In genomic region chrIV:8221946-8222345, ce11 we compare ENCODE assay signal across 1 worm cellular context.
TF ChIP-seq lines count a peak whose summit lies in the region.

TSS of gene gpx-6 (plus strand) at chrIV:8222202.

TF ChIP-seq in whole organism, L1 larva, 84 proteins besides CTCF, POLR2A, EP300 and RAD21 (continued from another document):
- TF ChIP-seq nhr-237 (tag; optimal IDR thresholded peaks at IDR 0.05; lab: Kevin White, UChicago) (no peak), fkh-8 (tag; optimal IDR thresholded peaks at IDR 0.05; lab: Kevin White, UChicago) (no peak), blmp-1 (tag; optimal IDR thresholded peaks at IDR 0.05; lab: Kevin White, UChicago) (peak; percentile 19), nhr-85 (tag; lab: Kevin White, UChicago) (peak; percentile 55), F16B12.6 (tag; optimal IDR thresholded peaks at IDR 0.05; lab: Kevin White, UChicago) (no peak), ceh-8 (GFP tag; optimal IDR thresholded peaks at IDR 0.05; lab: Kevin White, UChicago) (no peak), elt-3 (tag; optimal IDR thresholded peaks at IDR 0.05; lab: Kevin White, UChicago) (no peak), isw-1 (GFP tag; IDR thresholded peaks at IDR 0.05; lab: Robert Waterston, UW) (no peak), elt-2 (tag; optimal IDR thresholded peaks at IDR 0.05; lab: Kevin White, UChicago) (no peak), alr-1 (tag; optimal IDR thresholded peaks at IDR 0.05; lab: Kevin White, UChicago; ENCODE audit: borderline replicate concordance) (no peak), swsn-7 (tag; optimal IDR thresholded peaks at IDR 0.05; lab: Kevin White, UChicago) (no peak), rnt-1 (tag; optimal IDR thresholded peaks at IDR 0.05; lab: Kevin White, UChicago) (no peak), ztf-11 (tag; optimal IDR thresholded peaks at IDR 0.05; lab: Kevin White, UChicago) (no peak), ceh-63 (GFP tag; optimal IDR thresholded peaks at IDR 0.05; lab: Kevin White, UChicago) (no peak), mep-1 (tag; optimal IDR thresholded peaks at IDR 0.05; lab: Kevin White, UChicago) (no peak), zag-1 (tag; optimal IDR thresholded peaks at IDR 0.05; lab: Kevin White, UChicago) (no peak), unc-98 (GFP tag; IDR thresholded peaks at IDR 0.05; lab: Robert Waterston, UW) (no peak)
